Fruit fly (Drosophila melanogaster) S2 (cell line): ENCODE measurements around the gene CG32032.

Experiments used
- CG8478 ChIP-seq: fragments of >200 bp; optimal IDR thresholded peaks from 2 replicates; lab custom pipeline; 2018
- CTCF ChIP-seq, 2 experiments: fragments of >200 bp; optimal IDR thresholded peaks; 2 replicates each; lab custom pipeline; 2018

DNA sequence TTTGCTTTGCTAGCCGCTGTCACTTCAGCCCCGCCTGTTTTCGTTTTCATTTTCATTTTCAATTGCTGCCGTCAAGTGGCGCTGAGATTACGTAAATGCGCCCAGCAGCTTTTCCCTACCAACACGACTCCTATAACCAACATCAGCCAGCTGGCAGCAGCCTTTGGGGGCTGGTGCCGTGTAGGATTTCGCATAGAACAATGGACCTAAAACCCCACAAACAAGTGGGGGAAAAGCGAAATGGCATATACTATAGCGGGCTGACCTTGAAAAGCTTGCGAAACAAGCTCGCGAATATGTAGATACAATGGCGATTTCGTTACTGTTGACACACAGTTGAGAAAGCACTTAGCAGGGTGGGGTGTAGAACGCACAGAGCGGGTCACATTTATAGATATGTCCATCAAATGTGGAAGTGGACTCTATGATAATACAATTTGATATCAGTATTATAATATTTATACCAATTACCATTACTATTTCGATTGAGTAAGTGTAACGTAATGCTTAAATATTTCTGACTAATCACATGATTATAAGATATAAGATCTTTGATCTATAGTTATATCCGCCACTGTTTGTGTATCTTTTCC, 33.1 kb upstream of the CG32032 start:
- TF ChIP-seq CG8478 (lab: Kevin White, UChicago) (no peak), CTCF (optimal IDR thresholded peaks at IDR 0.05; lab: Kevin White, UChicago) (no peak)
